Worm (Caenorhabditis elegans) whole organism, young adult: ENCODE data around the gene dhs-30.
A peak's percentile ranks its signal among the peaks of the same experiment; 100 is the strongest.

Experiments used
- C06A6.2 ChIP-seq: fragments of 200-800 bp; sonication (Bioruptor generic); conservative IDR thresholded peaks from 2 replicates; pipeline ENCODE4 v1.3.6; 2022; ENCODE audit warnings: missing genetic modification characterization, missing compliant biosample characterization
- F39B2.1 ChIP-seq: fragments of 200-800 bp; sonication (Bioruptor generic); IDR thresholded peaks from 2 replicates; pipeline ENCODE4 v1.3.6; 2022; ENCODE audit warnings: missing genetic modification reagents, missing genetic modification characterization, missing compliant biosample characterization
- F49E8.2 ChIP-seq: sonication (generic microtip); optimal IDR thresholded peaks from 3 replicates; lab custom pipeline; 2017; ENCODE audit warnings: missing genetic modification characterization, mild to moderate bottlenecking, missing compliant biosample characterization, antibody characterized with exemption, moderate library complexity; ENCODE audit not compliant: insufficient read depth
- K11D2.4 ChIP-seq: fragments of 200-800 bp; sonication (Bioruptor generic); IDR thresholded peaks from 2 replicates; pipeline ENCODE4 v1.3.6; 2022; ENCODE audit warnings: missing genetic modification reagents, missing genetic modification characterization, missing compliant biosample characterization
- K12H6.12 ChIP-seq: fragments of 200-800 bp; sonication (Bioruptor generic); optimal IDR thresholded peaks from 2 replicates; lab custom pipeline; 2018; ENCODE audit warnings: mild to moderate bottlenecking, missing genetic modification characterization, missing compliant biosample characterization
- T26A5.8 ChIP-seq: sonication (generic microtip); optimal IDR thresholded peaks from 2 replicates; lab custom pipeline; 2016; ENCODE audit warnings: missing genetic modification characterization, missing compliant biosample characterization
- Y53G8AR.9 ChIP-seq: fragments of 200-800 bp; sonication (Bioruptor generic); conservative IDR thresholded peaks from 2 replicates; pipeline ENCODE4 v1.3.6; 2022; ENCODE audit warnings: missing genetic modification reagents, missing genetic modification characterization, missing compliant biosample characterization
- Y56A3A.18 ChIP-seq: fragments of 200-800 bp; sonication (Bioruptor generic); IDR thresholded peaks from 2 replicates; pipeline ENCODE4 v1.3.6; 2022; ENCODE audit warnings: missing genetic modification reagents, missing genetic modification characterization, missing compliant biosample characterization
- attf-3 ChIP-seq: fragments of 200-800 bp; sonication (Bioruptor generic); conservative IDR thresholded peaks from 2 replicates; pipeline ENCODE4 v1.3.6; 2022; ENCODE audit warnings: missing genetic modification reagents, missing genetic modification characterization, missing compliant biosample characterization
- cebp-1 ChIP-seq, 2 experiments: fragments of 200-800 bp in 1 of 2; sonication (Bioruptor generic) in 1 of 2; sonication (generic microtip) in 1 of 2; IDR thresholded peaks in 1 of 2; optimal IDR thresholded peaks in 1 of 2; 2 replicates each; pipeline versions ENCODE4 v1.3.6 to Lab custom; 2017 to 2022; ENCODE audit warnings: missing compliant biosample characterization in 2 of 2, missing genetic modification characterization in 2 of 2, mild to moderate bottlenecking in 1 of 2, missing genetic modification reagents in 1 of 2, moderate library complexity in 1 of 2
- ceh-79 ChIP-seq: sonication (generic microtip); optimal IDR thresholded peaks from 2 replicates; lab custom pipeline; 2017; ENCODE audit warnings: mild to moderate bottlenecking, missing genetic modification characterization, missing compliant biosample characterization
- ceh-91 ChIP-seq: fragments of 200-800 bp; sonication (Bioruptor generic); IDR thresholded peaks from 2 replicates; pipeline ENCODE4 v1.3.6; 2022; ENCODE audit warnings: missing genetic modification reagents, missing genetic modification characterization, missing compliant biosample characterization
- dox-1 ChIP-seq: fragments of 200-800 bp; sonication (Bioruptor generic); IDR thresholded peaks from 2 replicates; pipeline ENCODE4 v1.3.6; 2022; ENCODE audit warnings: missing genetic modification reagents, missing genetic modification characterization, missing compliant biosample characterization
- efl-1 ChIP-seq: fragments of 150-350 bp; optimal IDR thresholded peaks from 2 replicates; lab custom pipeline; 2014; ENCODE audit warnings: missing biosample characterization, missing genetic modification reagents, missing genetic modification characterization
- egrh-3 ChIP-seq: fragments of 200-800 bp; sonication (Bioruptor generic); IDR thresholded peaks from 2 replicates; pipeline ENCODE4 v1.3.6; 2022; ENCODE audit warnings: missing genetic modification reagents, missing genetic modification characterization, missing compliant biosample characterization
- ets-4 ChIP-seq: fragments of 200-800 bp; sonication (Bioruptor generic); optimal IDR thresholded peaks from 2 replicates; lab custom pipeline; 2018; ENCODE audit warnings: mild to moderate bottlenecking, missing genetic modification characterization, missing compliant biosample characterization
- him-1 ChIP-seq: sonication (generic microtip); optimal IDR thresholded peaks from 2 replicates; lab custom pipeline; 2016; ENCODE audit warnings: missing genotype, missing genetic modification reagents, missing genetic modification characterization, missing compliant biosample characterization
- hlh-12 ChIP-seq: sonication (generic microtip); optimal IDR thresholded peaks from 2 replicates; lab custom pipeline; 2016; ENCODE audit warnings: missing genetic modification characterization, missing compliant biosample characterization
- lag-1 ChIP-seq: fragments of 200-800 bp; sonication (Bioruptor generic); IDR thresholded peaks from 2 replicates; pipeline ENCODE4 v1.3.6; 2022; ENCODE audit warnings: missing genetic modification reagents, missing genetic modification characterization, missing compliant biosample characterization
- let-607 ChIP-seq, 2 experiments: fragments of 200-800 bp in 1 of 2; sonication (Bioruptor generic) in 1 of 2; sonication (generic microtip) in 1 of 2; optimal IDR thresholded peaks; 2 replicates each; lab custom pipeline; 2016 to 2018; ENCODE audit warnings: mild to moderate bottlenecking in 2 of 2, missing compliant biosample characterization in 2 of 2, missing genetic modification characterization in 2 of 2, moderate library complexity in 2 of 2, missing genotype in 1 of 2
- lin-54 ChIP-seq: fragments of 200-800 bp; sonication (Bioruptor generic); optimal IDR thresholded peaks from 2 replicates; lab custom pipeline; 2018; ENCODE audit warnings: mild to moderate bottlenecking, missing genetic modification characterization, missing compliant biosample characterization
- madf-8 ChIP-seq: fragments of 200-800 bp; sonication (Bioruptor generic); conservative IDR thresholded peaks from 2 replicates; pipeline ENCODE4 v1.3.6; 2022; ENCODE audit warnings: missing genetic modification reagents, missing genetic modification characterization, missing compliant biosample characterization
- mcd-1 ChIP-seq: fragments of 200-800 bp; sonication (Bioruptor generic); IDR thresholded peaks from 2 replicates; pipeline ENCODE4 v1.3.6; 2022; ENCODE audit warnings: missing genetic modification reagents, missing genetic modification characterization, missing compliant biosample characterization
- nfya-2 ChIP-seq: fragments of 200-800 bp; sonication (Bioruptor generic); IDR thresholded peaks from 2 replicates; pipeline ENCODE4 v1.3.6; 2022; ENCODE audit warnings: missing genetic modification reagents, missing genetic modification characterization, missing compliant biosample characterization
- nhr-80 ChIP-seq: sonication (generic microtip); optimal IDR thresholded peaks from 2 replicates; lab custom pipeline; 2016; ENCODE audit warnings: missing genetic modification characterization, missing compliant biosample characterization
- nhr-90 ChIP-seq: sonication (generic microtip); optimal IDR thresholded peaks from 2 replicates; lab custom pipeline; 2016; ENCODE audit warnings: missing genotype, mild to moderate bottlenecking, missing genetic modification characterization, missing compliant biosample characterization
- snpc-4 ChIP-seq, 5 experiments: fragments of 150-350 bp in 1 of 5; sonication (generic microtip) in 4 of 5; optimal IDR thresholded peaks; 2 replicates each; lab custom pipeline; 2014 to 2018; ENCODE audit warnings: missing genetic modification characterization in 5 of 5, missing biosample characterization in 3 of 5, antibody characterized with exemption in 2 of 5, mild to moderate bottlenecking in 2 of 5, missing compliant biosample characterization in 2 of 5, missing genotype in 2 of 5, moderate library complexity in 2 of 5, missing genetic modification reagents in 1 of 5
- tbp1 ChIP-seq: fragments of 200-800 bp; sonication (Bioruptor generic); optimal IDR thresholded peaks from 2 replicates; lab custom pipeline; 2018; ENCODE audit warnings: mild to moderate bottlenecking, missing genetic modification characterization, missing compliant biosample characterization
- tlf-1 ChIP-seq: fragments of 200-800 bp; sonication (Bioruptor generic); optimal IDR thresholded peaks from 2 replicates; lab custom pipeline; 2018; ENCODE audit warnings: mild to moderate bottlenecking, missing genetic modification characterization, missing compliant biosample characterization
- ztf-22 ChIP-seq: fragments of 200-800 bp; sonication (Bioruptor generic); optimal IDR thresholded peaks from 2 replicates; lab custom pipeline; 2018; ENCODE audit warnings: mild to moderate bottlenecking, missing genetic modification characterization, moderate library complexity, missing compliant biosample characterization
- ztf-28 ChIP-seq: fragments of 200-800 bp; sonication (Bioruptor generic); IDR thresholded peaks from 2 replicates; pipeline ENCODE4 v1.3.6; 2022; ENCODE audit warnings: missing genetic modification reagents, missing genetic modification characterization, missing compliant biosample characterization
- ztf-6 ChIP-seq: fragments of 200-800 bp; sonication (Bioruptor generic); IDR thresholded peaks from 2 replicates; pipeline ENCODE4 v1.3.6; 2022; ENCODE audit warnings: missing genetic modification reagents, missing genetic modification characterization, missing compliant biosample characterization

The dhs-30 gene

DNA sequence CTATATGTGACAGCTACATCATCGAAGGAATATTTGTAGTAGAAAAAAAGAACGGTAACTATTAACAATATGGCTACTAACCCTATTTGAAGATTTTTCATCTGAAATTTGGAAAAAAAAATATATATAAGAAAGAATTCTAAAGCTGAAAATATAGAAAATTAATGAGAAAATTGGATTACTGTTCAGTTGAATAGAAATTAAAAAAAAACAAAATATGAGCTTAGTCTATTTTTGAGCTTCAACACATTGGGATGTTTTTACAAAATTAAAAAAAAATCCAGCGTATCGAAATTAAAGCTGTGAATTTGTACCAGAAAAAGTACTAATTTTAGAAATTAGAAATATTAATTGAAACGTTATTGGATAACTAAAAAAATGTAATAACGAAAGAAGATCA, 26.4 kb downstream of the dhs-30 start, which contains the start of gene T08G2.2:
Gene T08G2.2 (minus strand): TSS at position 101 of the 400 bp plus-strand sequence.
- TF ChIP-seq ceh-79 (tag; lab: Kevin White, UChicago) (no peak), F49E8.2 (tag; lab: Kevin White, UChicago) (no peak), K12H6.12 (tag; lab: Kevin White, UChicago) (no peak)

DNA sequence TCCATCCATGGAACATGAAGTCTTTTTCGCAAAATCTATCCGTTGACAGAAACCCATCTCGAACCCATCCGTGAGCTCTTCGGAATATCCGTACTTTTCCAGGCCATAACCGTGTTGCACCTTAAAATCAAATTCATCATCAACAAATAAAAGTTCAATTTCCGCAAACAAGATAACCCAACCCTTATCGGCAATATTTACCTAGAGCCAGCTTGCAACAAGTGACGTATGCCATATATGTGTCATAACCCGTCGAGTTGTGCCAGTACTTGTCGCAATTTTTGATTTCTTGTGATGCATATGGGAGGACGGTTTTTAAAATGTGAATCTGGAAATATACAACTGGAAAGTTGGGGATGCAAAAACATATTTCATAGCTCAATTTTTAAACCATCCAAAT, 29.8 kb downstream of the dhs-30 start:
- TF ChIP-seq T26A5.8 (tag; lab: Kevin White, UChicago) (no peak), lin-54 (GFP tag; lab: Kevin White, UChicago) (no peak), him-1 (tag; lab: Kevin White, UChicago) (no peak), F39B2.1 (GFP tag; lab: Robert Waterston, UW) (no peak), lag-1 (GFP tag; lab: Robert Waterston, UW) (no peak), nhr-80 (tag; lab: Kevin White, UChicago) (peak; percentile 7), F49E8.2 (tag; lab: Kevin White, UChicago) (no peak)
- TF ChIP-seq, all 124 proteins: peak for 1

DNA sequence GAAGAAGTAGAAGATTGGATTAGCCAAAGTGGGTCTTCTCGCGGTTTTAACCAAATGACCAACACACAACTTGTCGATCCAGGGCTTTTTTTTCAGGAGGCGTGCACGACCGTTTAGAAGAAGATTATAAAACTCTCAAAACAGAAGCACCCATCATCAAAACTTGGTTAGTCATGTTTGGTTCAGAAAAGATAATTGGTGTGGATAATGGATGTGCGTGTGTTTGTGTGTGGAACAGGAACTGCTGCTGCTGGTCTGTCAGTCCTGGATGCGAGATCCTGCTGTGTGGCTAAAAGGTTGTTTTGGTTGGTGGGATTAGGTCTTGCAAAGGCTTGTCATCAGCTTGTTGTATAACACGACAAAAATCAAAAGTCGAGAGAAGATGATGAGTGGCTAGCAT, 32.2 kb downstream of the dhs-30 start:
- TF ChIP-seq tbp1 (GFP tag; lab: Kevin White, UChicago): no peak
- no peak for TF ChIP-seq mcd-1
- no peak for TF ChIP-seq madf-8
- no peak for TF ChIP-seq C06A6.2
- no peak for TF ChIP-seq tlf-1 (GFP tag; lab: Kevin White, UChicago)
- no peak for TF ChIP-seq ztf-6 (GFP tag; lab: Robert Waterston, UW)
- TF ChIP-seq efl-1 (GFP tag; lab: Kevin White, UChicago): no peak
- no peak for TF ChIP-seq ztf-28
- TF ChIP-seq snpc-4 (GFP tag; optimal IDR thresholded peaks at IDR 0.05; lab: Kevin White, UChicago): no peak
- no peak for TF ChIP-seq snpc-4 (tag; optimal IDR thresholded peaks at IDR 0.05; lab: Kevin White, UChicago)
- TF ChIP-seq ceh-91 (GFP tag; lab: Robert Waterston, UW): no peak
- no peak for TF ChIP-seq ztf-22 (GFP tag; lab: Kevin White, UChicago)
- TF ChIP-seq attf-3: no peak
- no peak for TF ChIP-seq nhr-80 (tag; lab: Kevin White, UChicago)
- no peak for TF ChIP-seq F39B2.1 (GFP tag; lab: Robert Waterston, UW)
- TF ChIP-seq hlh-12: no peak
- TF ChIP-seq lag-1 (GFP tag; lab: Robert Waterston, UW): no peak

DNA sequence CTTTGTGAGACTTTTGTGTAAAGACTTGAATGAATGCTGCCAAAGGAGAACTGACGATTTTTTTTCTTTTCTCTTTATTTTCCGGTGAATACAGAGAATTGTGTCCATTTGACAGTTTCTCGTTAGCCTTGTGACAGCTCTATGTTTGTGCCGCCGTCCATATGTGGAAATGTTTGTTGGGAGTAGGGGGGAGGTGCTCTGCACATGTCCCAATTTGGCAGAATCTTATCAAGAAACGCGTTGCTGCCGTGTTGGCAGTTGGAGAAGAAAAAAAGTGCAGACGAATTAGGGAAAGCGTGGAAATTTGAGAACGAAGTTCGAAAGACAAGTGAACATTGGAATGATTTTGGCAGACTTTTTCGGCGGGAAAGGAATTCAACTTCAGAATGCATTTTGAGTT, 37.8 kb downstream of the dhs-30 start:
- peak; percentile 94 to 97 for TF ChIP-seq let-607 (tag; optimal IDR thresholded peaks at IDR 0.05; lab: Kevin White, UChicago)
- peak; percentile 97 for TF ChIP-seq nhr-80 (tag; lab: Kevin White, UChicago)
- 0 out of 2 replicates have a peak, but pooled peaks have one; percentile 26 for TF ChIP-seq Y56A3A.18
- TF ChIP-seq K11D2.4: 0 out of 2 replicates have a peak, but pooled peaks have one; percentile 30
- no peak for TF ChIP-seq nfya-2 (GFP tag; lab: Robert Waterston, UW)
- TF ChIP-seq dox-1 (GFP tag; lab: Robert Waterston, UW): peak; percentile 84
- TF ChIP-seq egrh-3 (GFP tag; lab: Robert Waterston, UW): 0 out of 2 replicates have a peak, but pooled peaks have one; percentile 25
- TF ChIP-seq nhr-90 (tag; lab: Kevin White, UChicago): peak; percentile 26
- no peak for TF ChIP-seq Y53G8AR.9 (GFP tag; lab: Robert Waterston, UW)
- TF ChIP-seq cebp-1 (GFP tag; IDR thresholded peaks at IDR 0.05; lab: Robert Waterston, UW): 0 out of 2 replicates have a peak, but pooled peaks have one; percentile 14
- TF ChIP-seq cebp-1 (tag; optimal IDR thresholded peaks at IDR 0.05; lab: Kevin White, UChicago): no peak
- TF ChIP-seq ets-4: peak; percentile 31
